Worm (Caenorhabditis elegans) whole organism, early embryonic: ENCODE measurements around the gene ceh-92.

Experiments
- B0310.2 ChIP-seq: sonication (generic microtip); optimal IDR thresholded peaks from 2 replicates; lab custom pipeline; 2016; ENCODE audit warnings: mild to moderate bottlenecking, missing genetic modification characterization, missing compliant biosample characterization
- ama-1 ChIP-seq: fragments of 150-350 bp; optimal IDR thresholded peaks from 2 replicates; lab custom pipeline; 2014
- ets-7 ChIP-seq: sonication (generic microtip); optimal IDR thresholded peaks from 2 replicates; lab custom pipeline; 2016; ENCODE audit warnings: missing genotype, missing genetic modification characterization, missing compliant biosample characterization
- flt-1 ChIP-seq: fragments of 200-800 bp; sonication (Bioruptor generic); IDR thresholded peaks from 2 replicates; pipeline ENCODE4 v1.3.6; 2022; ENCODE audit warnings: missing genetic modification characterization, missing compliant biosample characterization
- hmg-4 ChIP-seq: fragments of 200-800 bp; sonication (Bioruptor generic); optimal IDR thresholded peaks from 2 replicates; lab custom pipeline; 2018; ENCODE audit warnings: mild to moderate bottlenecking, missing genetic modification characterization, missing compliant biosample characterization
- hnd-1 ChIP-seq: sonication (generic microtip); optimal IDR thresholded peaks from 2 replicates; lab custom pipeline; 2016; ENCODE audit warnings: missing genetic modification characterization, missing compliant biosample characterization
- scrt-1 ChIP-seq: fragments of 200-800 bp; sonication (Bioruptor generic); IDR thresholded peaks from 2 replicates; pipeline ENCODE4 v1.3.6; 2022; ENCODE audit warnings: missing genetic modification characterization, missing compliant biosample characterization
- sea-1 ChIP-seq: fragments of 200-800 bp; sonication (Bioruptor generic); conservative IDR thresholded peaks from 2 replicates; pipeline ENCODE4 v1.3.6; 2022; ENCODE audit warnings: missing genetic modification characterization, missing compliant biosample characterization
- tbx-11 ChIP-seq: fragments of 200-800 bp; sonication (Bioruptor generic); IDR thresholded peaks from 2 replicates; pipeline ENCODE4 v1.3.6; 2022; ENCODE audit warnings: missing genetic modification characterization, missing compliant biosample characterization
- tbx-37 ChIP-seq: fragments of 200-800 bp; sonication (Bioruptor generic); conservative IDR thresholded peaks from 2 replicates; pipeline ENCODE4 v1.3.6; 2022; ENCODE audit warnings: missing genetic modification reagents, missing genetic modification characterization, missing compliant biosample characterization
- tra-4 ChIP-seq: sonication (generic microtip); optimal IDR thresholded peaks from 2 replicates; lab custom pipeline; 2017; ENCODE audit warnings: missing genetic modification characterization, missing compliant biosample characterization

- TF ChIP-seq ama-1 (lab: Kevin White, UChicago) (no peak), ets-7 (no peak), scrt-1 (GFP tag; lab: Robert Waterston, UW) (no peak), flt-1 (no peak), tbx-11 (GFP tag; lab: Robert Waterston, UW) (no peak), sea-1 (GFP tag; lab: Robert Waterston, UW) (no peak), tra-4 (tag; lab: Kevin White, UChicago) (no peak), hnd-1 (tag; lab: Kevin White, UChicago) (no peak), tbx-37 (GFP tag; lab: Robert Waterston, UW) (no peak), hmg-4 (GFP tag; lab: Kevin White, UChicago) (no peak), B0310.2 (tag; lab: Kevin White, UChicago) (no peak)
These were observed 34.4 kb downstream of the ceh-92 start for ce11 chrIII:11615802-11616201.
